Fruit fly (Drosophila melanogaster) whole organism, embryonic: ENCODE data around the gene Art3.
A peak's percentile ranks its signal among the peaks of the same experiment; 100 is the strongest.

ENCODE experiments used
- Abd-B ChIP-seq: fragments of 200-800 bp; sonication (Bioruptor generic); optimal IDR thresholded peaks from 2 replicates; lab custom pipeline; 2018; ENCODE audit warnings: missing biosample characterization, mild to moderate bottlenecking, missing genetic modification characterization, moderate library complexity
- Atf6 ChIP-seq: fragments of 200-800 bp; sonication (Bioruptor generic); IDR thresholded peaks from 2 replicates; pipeline ENCODE4 v1.3.6; 2022; ENCODE audit warnings: missing biosample characterization, missing genetic modification characterization
- CG10274 ChIP-seq: fragments of 200-800 bp; sonication (Bioruptor generic); optimal IDR thresholded peaks from 3 replicates; lab custom pipeline; 2017; ENCODE audit warnings: missing biosample characterization, mild to moderate bottlenecking, missing genetic modification characterization
- CG10654 ChIP-seq: fragments of 200-800 bp; sonication (Bioruptor generic); optimal IDR thresholded peaks from 2 replicates; lab custom pipeline; 2016; ENCODE audit warnings: missing biosample characterization, missing genetic modification characterization
- CG11695 ChIP-seq: fragments of 200-800 bp; sonication (Bioruptor generic); IDR thresholded peaks from 3 replicates; pipeline ENCODE4 v1.3.6; 2022; ENCODE audit warnings: missing biosample characterization, missing genetic modification characterization
- CG13287 ChIP-seq: fragments of 200-800 bp; sonication (Bioruptor generic); IDR thresholded peaks from 2 replicates; pipeline ENCODE4 v1.3.6; 2022; ENCODE audit warnings: missing biosample characterization, missing genetic modification characterization; ENCODE audit not compliant: partially characterized antibody
- CG1529 ChIP-seq: fragments of 200-800 bp; sonication (Bioruptor generic); optimal IDR thresholded peaks from 3 replicates; lab custom pipeline; 2018; ENCODE audit warnings: missing biosample characterization, missing genetic modification characterization
- CG1792 ChIP-seq: fragments of 200-800 bp; sonication (Bioruptor generic); optimal IDR thresholded peaks from 2 replicates; lab custom pipeline; 2016; ENCODE audit warnings: missing biosample characterization, missing genetic modification characterization
- CG2199 ChIP-seq: fragments of 200-800 bp; sonication (Bioruptor generic); IDR thresholded peaks from 3 replicates; pipeline ENCODE4 v1.3.6; 2022; ENCODE audit warnings: missing biosample characterization, missing genetic modification characterization
- CG2202 ChIP-seq: fragments of 200-800 bp; sonication (Bioruptor generic); optimal IDR thresholded peaks from 2 replicates; lab custom pipeline; 2018; ENCODE audit warnings: missing biosample characterization, mild to moderate bottlenecking, missing genetic modification characterization
- CG30020 ChIP-seq: fragments of 200-800 bp; optimal IDR thresholded peaks from 2 replicates; lab custom pipeline; 2019; ENCODE audit warnings: missing biosample characterization, mild to moderate bottlenecking, missing genetic modification characterization, moderate library complexity
- CG32772 ChIP-seq: fragments of 200-800 bp; sonication (Bioruptor generic); IDR thresholded peaks from 2 replicates; pipeline ENCODE4 v1.3.6; 2022; ENCODE audit warnings: missing biosample characterization, missing genetic modification characterization
- CG3726 ChIP-seq: fragments of 200-800 bp; sonication (Bioruptor generic); IDR thresholded peaks from 3 replicates; pipeline ENCODE4, ENCODE4 v1.3.6; 2022; ENCODE audit warnings: missing biosample characterization, missing genetic modification characterization
- CG3995 ChIP-seq: fragments of 200-800 bp; sonication (Bioruptor generic); optimal IDR thresholded peaks from 3 replicates; lab custom pipeline; 2016; ENCODE audit warnings: missing biosample characterization, missing genetic modification characterization
- CG7839 ChIP-seq: fragments of 200-800 bp; sonication (Bioruptor generic); optimal IDR thresholded peaks from 3 replicates; lab custom pipeline; 2018; ENCODE audit warnings: missing biosample characterization, mild to moderate bottlenecking, missing genetic modification characterization, moderate library complexity
- Ets97D ChIP-seq: fragments of 200-800 bp; sonication (Bioruptor generic); optimal IDR thresholded peaks from 3 replicates; lab custom pipeline; 2016; ENCODE audit warnings: missing biosample characterization, missing genetic modification characterization
- Fer2 ChIP-seq: fragments of 200-800 bp; sonication (Bioruptor generic); optimal IDR thresholded peaks from 2 replicates; lab custom pipeline; 2018; ENCODE audit warnings: missing biosample characterization, mild to moderate bottlenecking, missing genetic modification characterization, moderate library complexity
- HmgD ChIP-seq: fragments of 200-800 bp; sonication (Bioruptor generic); optimal IDR thresholded peaks from 3 replicates; lab custom pipeline; 2016; ENCODE audit warnings: missing biosample characterization, missing genetic modification characterization
- Hr51 ChIP-seq, 2 experiments: fragments of 200-800 bp; sonication (Bioruptor generic); optimal IDR thresholded peaks; 2 replicates in 1 of 2; 3 replicates in 1 of 2; lab custom pipeline; 2016 to 2018; ENCODE audit warnings: missing biosample characterization in 2 of 2, missing genetic modification characterization in 2 of 2, mild to moderate bottlenecking in 1 of 2, moderate library complexity in 1 of 2
- Hr78 ChIP-seq, 2 experiments: fragments of 200-800 bp in 1 of 2; fragments of >200 bp in 1 of 2; sonication (Bioruptor generic) in 1 of 2; optimal IDR thresholded peaks; 2 replicates each; lab custom pipeline; 2017 to 2019; ENCODE audit warnings: missing biosample characterization in 2 of 2, missing genetic modification characterization in 2 of 2, mild to moderate bottlenecking in 1 of 2, moderate library complexity in 1 of 2
- NFAT ChIP-seq: fragments of 200-800 bp; sonication (Bioruptor generic); IDR thresholded peaks from 2 replicates; pipeline ENCODE4 v1.3.6; 2022; ENCODE audit warnings: missing biosample characterization, missing genetic modification characterization
- Poxn ChIP-seq: fragments of 200-800 bp; sonication (Bioruptor generic); IDR thresholded peaks from 2 replicates; pipeline ENCODE4 v1.3.6; 2022; ENCODE audit warnings: missing biosample characterization, missing genetic modification characterization
- Sry-β ChIP-seq: fragments of 200-800 bp; sonication (Bioruptor generic); optimal IDR thresholded peaks from 2 replicates; lab custom pipeline; 2018; ENCODE audit warnings: missing biosample characterization, mild to moderate bottlenecking, missing genetic modification characterization, moderate library complexity
- Stat92E ChIP-seq, 3 experiments: fragments of >200 bp in 2 of 3; fragments of 200-800 bp in 1 of 3; sonication (Bioruptor generic) in 1 of 3; optimal IDR thresholded peaks; 2 replicates each; lab custom pipeline; 2017 to 2019; ENCODE audit warnings: missing biosample characterization in 3 of 3, missing genetic modification characterization in 3 of 3, mild to moderate bottlenecking in 1 of 3, moderate library complexity in 1 of 3
- abd-A ChIP-seq: fragments of 200-800 bp; sonication (Bioruptor generic); optimal IDR thresholded peaks from 3 replicates; lab custom pipeline; 2019; ENCODE audit warnings: missing biosample characterization, mild to moderate bottlenecking, missing genetic modification characterization, moderate library complexity
- ap ChIP-seq: fragments of 200-800 bp; sonication (Bioruptor generic); IDR thresholded peaks from 2 replicates; pipeline ENCODE4 v1.3.6; 2022; ENCODE audit warnings: missing biosample characterization, missing genetic modification characterization
- az2 ChIP-seq: fragments of 200-800 bp; sonication (Bioruptor generic); optimal IDR thresholded peaks from 3 replicates; lab custom pipeline; 2016; ENCODE audit warnings: missing biosample characterization, missing genetic modification characterization
- bab2 ChIP-seq: fragments of 200-800 bp; sonication (Bioruptor generic); optimal IDR thresholded peaks from 2 replicates; lab custom pipeline; 2016; ENCODE audit warnings: missing biosample characterization, missing genetic modification characterization
- bsh ChIP-seq, 2 experiments: fragments of 200-800 bp; sonication (Bioruptor generic); optimal IDR thresholded peaks; 2 replicates each; lab custom pipeline; 2017 to 2018; ENCODE audit warnings: mild to moderate bottlenecking in 2 of 2, missing biosample characterization in 2 of 2, missing genetic modification characterization in 2 of 2, moderate library complexity in 1 of 2
- btn ChIP-seq: fragments of 200-800 bp; sonication (Bioruptor generic); optimal IDR thresholded peaks from 2 replicates; lab custom pipeline; 2016; ENCODE audit warnings: missing biosample characterization, missing genetic modification characterization
- cad ChIP-seq: fragments of >200 bp; optimal IDR thresholded peaks from 2 replicates; lab custom pipeline; 2017; ENCODE audit warnings: missing biosample characterization, missing genetic modification characterization
- dan ChIP-seq: fragments of 200-800 bp; sonication (Bioruptor generic); IDR thresholded peaks from 2 replicates; pipeline ENCODE4 v1.3.6; 2022; ENCODE audit warnings: missing biosample characterization, missing genetic modification characterization
- ftz-f1 ChIP-seq: fragments of 200-800 bp; sonication (Bioruptor generic); optimal IDR thresholded peaks from 2 replicates; lab custom pipeline; 2016; ENCODE audit warnings: missing biosample characterization, missing genetic modification characterization
- hbn ChIP-seq: fragments of 200-800 bp; sonication (Bioruptor generic); IDR thresholded peaks from 2 replicates; pipeline ENCODE4 v1.3.6; 2022; ENCODE audit warnings: missing biosample characterization, missing genetic modification characterization; ENCODE audit not compliant: partially characterized antibody
- lmd ChIP-seq: fragments of 200-800 bp; sonication (Bioruptor generic); IDR thresholded peaks from 2 replicates; pipeline ENCODE4 v1.3.6; 2022; ENCODE audit warnings: missing biosample characterization, missing genetic modification characterization
- mam ChIP-seq: fragments of 200-800 bp; sonication (Bioruptor generic); optimal IDR thresholded peaks from 3 replicates; lab custom pipeline; 2016; ENCODE audit warnings: missing biosample characterization, missing genetic modification characterization
- nerfin-2 ChIP-seq: fragments of 200-800 bp; sonication (Bioruptor generic); IDR thresholded peaks from 2 replicates; pipeline ENCODE4 v1.3.6; 2022; ENCODE audit warnings: missing biosample characterization, missing genetic modification characterization; ENCODE audit not compliant: partially characterized antibody
- nom ChIP-seq: fragments of 200-800 bp; sonication (Bioruptor generic); optimal IDR thresholded peaks from 2 replicates; lab custom pipeline; 2017; ENCODE audit warnings: missing biosample characterization, missing genetic modification characterization, mild to moderate bottlenecking, moderate library complexity, missing genetic modification reagents
- org-1 ChIP-seq: fragments of 200-800 bp; sonication (Bioruptor generic); optimal IDR thresholded peaks from 2 replicates; lab custom pipeline; 2017; ENCODE audit warnings: missing biosample characterization, missing genetic modification characterization
- otp ChIP-seq: fragments of 200-800 bp; sonication (Bioruptor generic); IDR thresholded peaks from 3 replicates; pipeline ENCODE4, ENCODE4 v1.3.6; 2022; ENCODE audit warnings: missing biosample characterization, missing genetic modification characterization
- pan ChIP-seq, 4 experiments: fragments of >200 bp in 3 of 4; fragments of 200-800 bp in 1 of 4; sonication (Bioruptor generic) in 1 of 4; optimal IDR thresholded peaks in 3 of 4; IDR thresholded peaks in 1 of 4; 2 replicates each; pipeline versions ENCODE4 v1.3.6 to Lab custom; 2017 to 2022; ENCODE audit warnings: missing biosample characterization in 2 of 4, missing genetic modification characterization in 2 of 4, mixed read lengths in 1 of 4
- pb ChIP-seq: fragments of 200-800 bp; sonication (Bioruptor generic); optimal IDR thresholded peaks from 3 replicates; lab custom pipeline; 2016; ENCODE audit warnings: missing biosample characterization, missing genetic modification characterization
- pum ChIP-seq: fragments of 200-800 bp; sonication (Bioruptor generic); optimal IDR thresholded peaks from 2 replicates; lab custom pipeline; 2016; ENCODE audit warnings: missing biosample characterization, missing genetic modification characterization
- slp2 ChIP-seq: fragments of 200-800 bp; sonication (Bioruptor generic); optimal IDR thresholded peaks from 2 replicates; lab custom pipeline; 2016; ENCODE audit warnings: missing biosample characterization, missing genetic modification characterization
- toy ChIP-seq: fragments of 200-800 bp; sonication (Bioruptor generic); IDR thresholded peaks from 2 replicates; pipeline ENCODE4 v1.3.6; 2022; ENCODE audit warnings: missing biosample characterization, missing genetic modification characterization
- ttk ChIP-seq: fragments of 200-800 bp; sonication (Bioruptor generic); IDR thresholded peaks from 2 replicates; pipeline ENCODE4 v2.1.2; 2022; ENCODE audit warnings: missing biosample characterization, missing genetic modification characterization
- tup ChIP-seq: fragments of 200-800 bp; sonication (Bioruptor generic); optimal IDR thresholded peaks from 2 replicates; lab custom pipeline; 2016; ENCODE audit warnings: missing biosample characterization, mild to moderate bottlenecking, missing genetic modification characterization, moderate library complexity
- tx ChIP-seq: fragments of 200-800 bp; sonication (Bioruptor generic); optimal IDR thresholded peaks from 2 replicates; lab custom pipeline; 2016; ENCODE audit warnings: missing biosample characterization, missing genetic modification characterization
- unc-4 ChIP-seq: fragments of 200-800 bp; sonication (Bioruptor generic); IDR thresholded peaks from 2 replicates; pipeline ENCODE4 v1.3.6; 2022; ENCODE audit warnings: missing biosample characterization, missing genetic modification characterization; ENCODE audit not compliant: partially characterized antibody
- zfh2 ChIP-seq: fragments of 200-800 bp; sonication (Bioruptor generic); optimal IDR thresholded peaks from 2 replicates; lab custom pipeline; 2016; ENCODE audit warnings: missing biosample characterization, missing genetic modification characterization

Art3 gene

dm6 chr3R:15250454-15250853 lies 21.2 kb upstream of the Art3 start:
- no peak for TF ChIP-seq ftz-f1 (GFP tag; lab: Kevin White, UChicago)
- peak; percentile 51; the same call in 1 of the 2 replicates for TF ChIP-seq NFAT (GFP tag; lab: Robert Waterston, UW)
- peak; percentile 29 for TF ChIP-seq Fer2 (tag; lab: Kevin White, UChicago)
- no peak for TF ChIP-seq HmgD (GFP tag; lab: Kevin White, UChicago)
- TF ChIP-seq CG1792 (GFP tag; lab: Kevin White, UChicago), result no peak
- peak; percentile 61 for TF ChIP-seq ap (GFP tag; lab: Robert Waterston, UW)
- peak; percentile 43; the same call in 1 of the 2 replicates for TF ChIP-seq Poxn (GFP tag; lab: Robert Waterston, UW)
- peak in 1 of 2 experiments; percentile 30 for TF ChIP-seq Hr51 (GFP tag; optimal IDR thresholded peaks at IDR 0.05; lab: Kevin White, UChicago)
- TF ChIP-seq Stat92E (GFP tag; optimal IDR thresholded peaks at IDR 0.05; lab: Kevin White, UChicago), result no peak
- no peak for TF ChIP-seq Sry-β
- TF ChIP-seq btn (GFP tag; lab: Kevin White, UChicago), result no peak
- no peak for TF ChIP-seq CG10274 (GFP tag; lab: Kevin White, UChicago)
- TF ChIP-seq nerfin-2 (GFP tag; lab: Robert Waterston, UW), result no peak
- TF ChIP-seq CG30020 (tag; lab: Kevin White, UChicago), result no peak
- TF ChIP-seq pum (GFP tag; lab: Kevin White, UChicago), result no peak
- peak; percentile 65 for TF ChIP-seq lmd (GFP tag; lab: Robert Waterston, UW)
- TF ChIP-seq abd-A (tag; lab: Kevin White, UChicago), result no peak
- no peak for TF ChIP-seq hbn (GFP tag; lab: Robert Waterston, UW)
- no peak for TF ChIP-seq Ets97D
- peak; percentile 34 for TF ChIP-seq az2
- TF ChIP-seq CG7839 (tag; lab: Kevin White, UChicago), result no peak
- no peak for TF ChIP-seq nom (GFP tag; lab: Kevin White, UChicago)
- no peak for TF ChIP-seq pb
- 0 out of 2 replicates have a peak, but pooled peaks have one; percentile 28 for TF ChIP-seq toy (GFP tag; lab: Robert Waterston, UW)
- TF ChIP-seq CG32772, result peak; percentile 69
- TF ChIP-seq otp (GFP tag; lab: Robert Waterston, UW), result no peak
- no peak for TF ChIP-seq Abd-B (GFP tag; lab: Kevin White, UChicago)
- no peak for TF ChIP-seq dan
- no peak for TF ChIP-seq CG1529
- no peak for TF ChIP-seq tup (GFP tag; lab: Kevin White, UChicago)
- no peak for TF ChIP-seq bab2 (GFP tag; lab: Kevin White, UChicago)
- no peak for TF ChIP-seq unc-4 (GFP tag; lab: Robert Waterston, UW)
- no peak for TF ChIP-seq bsh (GFP tag; optimal IDR thresholded peaks at IDR 0.05; lab: Kevin White, UChicago)
- no peak for TF ChIP-seq slp2 (GFP tag; lab: Kevin White, UChicago)
- TF ChIP-seq CG13287, result no peak
- TF ChIP-seq Atf6 (GFP tag; lab: Robert Waterston, UW), result peak; percentile 86
- TF ChIP-seq ttk (GFP tag; lab: Robert Waterston, UW), result peak; percentile 68
- peak; percentile 0 for TF ChIP-seq mam (GFP tag; lab: Kevin White, UChicago)
- no peak for TF ChIP-seq CG2199 (GFP tag; lab: Robert Waterston, UW)
- TF ChIP-seq org-1, result peak; percentile 62
- TF ChIP-seq CG3726 (GFP tag; lab: Robert Waterston, UW), result no peak
- TF ChIP-seq CG3995 (GFP tag; lab: Kevin White, UChicago), result no peak
- peak; percentile 74 for TF ChIP-seq CG11695 (GFP tag; lab: Robert Waterston, UW)
- no peak for TF ChIP-seq pan (optimal IDR thresholded peaks at IDR 0.05; lab: Kevin White, UChicago)
- peak in 1 of 2 experiments; percentile 75 for TF ChIP-seq pan (GFP tag; optimal IDR thresholded peaks at IDR 0.05 in 1 of 2, IDR thresholded peaks at IDR 0.05 in 1 of 2)
- TF ChIP-seq cad (GFP tag; lab: Kevin White, UChicago), result no peak
- no peak for TF ChIP-seq CG2202 (tag; lab: Kevin White, UChicago)
- no peak for TF ChIP-seq Hr78 (GFP tag; optimal IDR thresholded peaks at IDR 0.05; lab: Kevin White, UChicago)
- peak; percentile 32 for TF ChIP-seq zfh2 (GFP tag; lab: Kevin White, UChicago)
- no peak for TF ChIP-seq CG10654 (GFP tag; lab: Kevin White, UChicago)
- no peak for TF ChIP-seq tx
